Fruit fly (Drosophila melanogaster) whole organism, embryonic: ENCODE results near the gene CG33489.
A peak's percentile ranks its signal among the peaks of the same experiment; 100 is the strongest.

Source experiments
- ATbp ChIP-seq: fragments of 200-800 bp; sonication (Bioruptor generic); optimal IDR thresholded peaks from 2 replicates; lab custom pipeline; 2017; ENCODE audit warnings: missing biosample characterization, mild to moderate bottlenecking, missing genetic modification characterization, missing genetic modification reagents
- Asciz ChIP-seq: fragments of 200-800 bp; sonication (Bioruptor generic); optimal IDR thresholded peaks from 2 replicates; lab custom pipeline; 2017; ENCODE audit warnings: missing biosample characterization, mild to moderate bottlenecking, missing genetic modification characterization, missing genetic modification reagents
- Atf6 ChIP-seq: fragments of 200-800 bp; sonication (Bioruptor generic); IDR thresholded peaks from 2 replicates; pipeline ENCODE4 v1.3.6; 2022; ENCODE audit warnings: missing biosample characterization, missing genetic modification characterization
- CG10147 ChIP-seq: fragments of 200-800 bp; sonication (Bioruptor generic); optimal IDR thresholded peaks from 2 replicates; lab custom pipeline; 2019; ENCODE audit warnings: missing biosample characterization, mild to moderate bottlenecking, missing genetic modification characterization, moderate library complexity
- CG10654 ChIP-seq: fragments of 200-800 bp; sonication (Bioruptor generic); optimal IDR thresholded peaks from 2 replicates; lab custom pipeline; 2016; ENCODE audit warnings: missing biosample characterization, missing genetic modification characterization
- CG11695 ChIP-seq: fragments of 200-800 bp; sonication (Bioruptor generic); IDR thresholded peaks from 3 replicates; pipeline ENCODE4 v1.3.6; 2022; ENCODE audit warnings: missing biosample characterization, missing genetic modification characterization
- CG14050 ChIP-seq: fragments of 200-800 bp; sonication (Bioruptor generic); IDR thresholded peaks from 3 replicates; pipeline ENCODE4 v1.3.6; 2022; ENCODE audit warnings: missing biosample characterization, missing genetic modification characterization
- CG14710 ChIP-seq: fragments of 200-800 bp; sonication (Bioruptor generic); optimal IDR thresholded peaks from 3 replicates; lab custom pipeline; 2019; ENCODE audit warnings: missing biosample characterization, mild to moderate bottlenecking, missing genetic modification characterization, moderate library complexity
- CG15011 ChIP-seq: fragments of 200-800 bp; sonication (Bioruptor generic); optimal IDR thresholded peaks from 3 replicates; lab custom pipeline; 2018; ENCODE audit warnings: missing biosample characterization, mild to moderate bottlenecking, missing genetic modification characterization
- CG15269 ChIP-seq: fragments of 200-800 bp; sonication (Bioruptor generic); optimal IDR thresholded peaks from 2 replicates; lab custom pipeline; 2018; ENCODE audit warnings: missing biosample characterization, mild to moderate bottlenecking, missing genetic modification characterization, moderate library complexity
- CG17359 ChIP-seq: fragments of 200-800 bp; sonication (Bioruptor generic); optimal IDR thresholded peaks from 3 replicates; lab custom pipeline; 2018; ENCODE audit warnings: missing biosample characterization, mild to moderate bottlenecking, missing genetic modification characterization, moderate library complexity
- CG18599 ChIP-seq: fragments of 200-800 bp; sonication (Bioruptor generic); optimal IDR thresholded peaks from 3 replicates; lab custom pipeline; 2017; ENCODE audit warnings: missing biosample characterization, missing genetic modification characterization, mild to moderate bottlenecking, moderate library complexity, missing genetic modification reagents
- CG18619 ChIP-seq: fragments of 200-800 bp; sonication (Bioruptor generic); optimal IDR thresholded peaks from 3 replicates; lab custom pipeline; 2017; ENCODE audit warnings: missing biosample characterization, mild to moderate bottlenecking, missing genetic modification characterization
- CG30403 ChIP-seq: fragments of 200-800 bp; sonication (Bioruptor generic); optimal IDR thresholded peaks from 3 replicates; lab custom pipeline; 2016; ENCODE audit warnings: missing biosample characterization, missing genetic modification characterization
- CG3281 ChIP-seq: fragments of 200-800 bp; sonication (Bioruptor generic); optimal IDR thresholded peaks from 3 replicates; lab custom pipeline; 2017; ENCODE audit warnings: missing biosample characterization, mild to moderate bottlenecking, missing genetic modification characterization
- CG4730 ChIP-seq: fragments of 200-800 bp; sonication (Bioruptor generic); IDR thresholded peaks from 2 replicates; pipeline ENCODE4 v1.3.6; 2022; ENCODE audit warnings: missing biosample characterization, missing genetic modification characterization
- CG4820 ChIP-seq: fragments of 200-800 bp; sonication (Bioruptor generic); optimal IDR thresholded peaks from 3 replicates; lab custom pipeline; 2016; ENCODE audit warnings: missing biosample characterization, missing genetic modification characterization
- CG6254 ChIP-seq: fragments of 200-800 bp; sonication (Bioruptor generic); optimal IDR thresholded peaks from 3 replicates; lab custom pipeline; 2017; ENCODE audit warnings: mild to moderate bottlenecking, missing biosample characterization, missing genetic modification reagents, missing genetic modification characterization
- CG6272 ChIP-seq: fragments of 200-800 bp; sonication (Bioruptor generic); IDR thresholded peaks from 2 replicates; pipeline ENCODE4 v1.3.6; 2022; ENCODE audit warnings: missing biosample characterization, missing genetic modification characterization
- CG8290 ChIP-seq, 3 experiments: fragments of 200-800 bp; sonication (Bioruptor generic); optimal IDR thresholded peaks; 2 replicates each; lab custom pipeline; 2016 to 2019; ENCODE audit warnings: missing biosample characterization in 3 of 3, missing genetic modification characterization in 3 of 3, mild to moderate bottlenecking in 2 of 3, moderate library complexity in 1 of 3
- CG8388 ChIP-seq: fragments of 200-800 bp; sonication (Bioruptor generic); optimal IDR thresholded peaks from 2 replicates; lab custom pipeline; 2019; ENCODE audit warnings: missing biosample characterization, mild to moderate bottlenecking, missing genetic modification characterization, moderate library complexity
- CHES-1-like ChIP-seq: fragments of 200-800 bp; sonication (Bioruptor generic); optimal IDR thresholded peaks from 2 replicates; lab custom pipeline; 2016; ENCODE audit warnings: missing biosample characterization, missing genetic modification characterization
- Doc2 ChIP-seq: fragments of 200-800 bp; sonication (Bioruptor generic); IDR thresholded peaks from 2 replicates; pipeline ENCODE4 v1.3.6; 2022; ENCODE audit warnings: missing biosample characterization, missing genetic modification characterization
- E2f1 ChIP-seq: fragments of 200-800 bp; sonication (Bioruptor generic); IDR thresholded peaks from 2 replicates; pipeline ENCODE4 v1.3.6; 2022; ENCODE audit warnings: missing biosample characterization, missing genetic modification characterization
- E2f2 ChIP-seq: fragments of 200-800 bp; sonication (Bioruptor generic); IDR thresholded peaks from 2 replicates; pipeline ENCODE4 v1.3.6; 2022; ENCODE audit warnings: missing biosample characterization, missing genetic modification characterization
- Eip74EF ChIP-seq, 2 experiments: fragments of 200-800 bp in 1 of 2; fragments of >200 bp in 1 of 2; sonication (Bioruptor generic) in 1 of 2; optimal IDR thresholded peaks; 2 replicates each; lab custom pipeline; 2017 to 2019; ENCODE audit warnings: missing biosample characterization in 2 of 2, missing genetic modification characterization in 2 of 2, mild to moderate bottlenecking in 1 of 2, moderate library complexity in 1 of 2
- Fer1 ChIP-seq: fragments of 200-800 bp; sonication (Bioruptor generic); optimal IDR thresholded peaks from 2 replicates; lab custom pipeline; 2017; ENCODE audit warnings: missing biosample characterization, mild to moderate bottlenecking, missing genetic modification characterization
- Hmr ChIP-seq: fragments of 200-800 bp; sonication (Bioruptor generic); optimal IDR thresholded peaks from 3 replicates; lab custom pipeline; 2017; ENCODE audit warnings: mild to moderate bottlenecking, missing biosample characterization, missing genetic modification reagents, missing genetic modification characterization
- Lim3 ChIP-seq: fragments of 200-800 bp; sonication (Bioruptor generic); IDR thresholded peaks from 2 replicates; pipeline ENCODE4 v1.3.6; 2022; ENCODE audit warnings: missing biosample characterization, missing genetic modification characterization
- Med ChIP-seq: fragments of 200-800 bp; sonication (Bioruptor generic); peaks from one replicate; lab custom pipeline; 2016; ENCODE audit warnings: missing biosample characterization, missing genetic modification characterization, mild to moderate bottlenecking, inconsistent platforms, moderate library complexity
- NC2β ChIP-seq: fragments of 200-800 bp; sonication (Bioruptor generic); optimal IDR thresholded peaks from 2 replicates; lab custom pipeline; 2016; ENCODE audit warnings: missing biosample characterization, missing genetic modification characterization
- Neu2 ChIP-seq: fragments of 200-800 bp; sonication (Bioruptor generic); optimal IDR thresholded peaks from 3 replicates; lab custom pipeline; 2016; ENCODE audit warnings: missing biosample characterization, missing genetic modification characterization, borderline replicate concordance
- Nf-YC ChIP-seq: fragments of 200-800 bp; optimal IDR thresholded peaks from 3 replicates; lab custom pipeline; 2019; ENCODE audit warnings: missing biosample characterization, mild to moderate bottlenecking, missing genetic modification characterization, moderate library complexity
- Rfx ChIP-seq: fragments of 200-800 bp; sonication (Bioruptor generic); IDR thresholded peaks from 2 replicates; pipeline ENCODE4 v1.3.6; 2022; ENCODE audit warnings: missing biosample characterization, missing genetic modification characterization
- Vsx1 ChIP-seq: fragments of 200-800 bp; sonication (Bioruptor generic); optimal IDR thresholded peaks from 2 replicates; lab custom pipeline; 2017; ENCODE audit warnings: missing biosample characterization, mild to moderate bottlenecking, missing genetic modification characterization, missing genetic modification reagents
- crc ChIP-seq: fragments of 200-800 bp; sonication (Bioruptor generic); optimal IDR thresholded peaks from 2 replicates; lab custom pipeline; 2016; ENCODE audit warnings: missing biosample characterization, missing genetic modification characterization
- crp ChIP-seq, 2 experiments: fragments of 200-800 bp; sonication (Bioruptor generic); optimal IDR thresholded peaks; 2 replicates in 1 of 2; 3 replicates in 1 of 2; lab custom pipeline; 2017; ENCODE audit warnings: missing biosample characterization in 2 of 2, missing genetic modification characterization in 2 of 2, mild to moderate bottlenecking in 1 of 2, moderate library complexity in 1 of 2
- ewg ChIP-seq: fragments of 200-800 bp; sonication (Bioruptor generic); optimal IDR thresholded peaks from 3 replicates; lab custom pipeline; 2017; ENCODE audit warnings: mild to moderate bottlenecking, missing biosample characterization, missing genetic modification reagents, missing genetic modification characterization
- eyg ChIP-seq: fragments of 200-800 bp; sonication (Bioruptor generic); optimal IDR thresholded peaks from 3 replicates; lab custom pipeline; 2016; ENCODE audit warnings: missing biosample characterization, missing genetic modification characterization
- fd64A ChIP-seq: fragments of 200-800 bp; sonication (Bioruptor generic); optimal IDR thresholded peaks from 3 replicates; lab custom pipeline; 2018; ENCODE audit warnings: missing biosample characterization, mild to moderate bottlenecking, missing genetic modification characterization
- gce ChIP-seq: fragments of 200-800 bp; sonication (Bioruptor generic); IDR thresholded peaks from 3 replicates; pipeline ENCODE4 v1.3.6; 2022; ENCODE audit warnings: missing biosample characterization, missing genetic modification characterization
- her ChIP-seq: fragments of 200-800 bp; sonication (Bioruptor generic); optimal IDR thresholded peaks from 2 replicates; lab custom pipeline; 2016; ENCODE audit warnings: missing biosample characterization, missing genetic modification characterization
- kni ChIP-seq: fragments of 200-800 bp; sonication (Bioruptor generic); optimal IDR thresholded peaks from 3 replicates; lab custom pipeline; 2017; ENCODE audit warnings: mild to moderate bottlenecking, missing biosample characterization, missing genetic modification reagents, missing genetic modification characterization
- nau ChIP-seq: fragments of 200-800 bp; sonication (Bioruptor generic); optimal IDR thresholded peaks from 3 replicates; lab custom pipeline; 2017; ENCODE audit warnings: missing biosample characterization, mild to moderate bottlenecking, missing genetic modification characterization, missing genetic modification reagents
- pros ChIP-seq: fragments of 200-800 bp; sonication (Bioruptor generic); optimal IDR thresholded peaks from 3 replicates; lab custom pipeline; 2019; ENCODE audit warnings: missing biosample characterization, mild to moderate bottlenecking, missing genetic modification characterization, moderate library complexity
- sens-2 ChIP-seq: fragments of 200-800 bp; sonication (Bioruptor generic); IDR thresholded peaks from 2 replicates; pipeline ENCODE4 v1.3.6; 2022; ENCODE audit warnings: missing biosample characterization, missing genetic modification characterization
- sob ChIP-seq: fragments of 200-800 bp; sonication (Bioruptor generic); IDR thresholded peaks from 2 replicates; pipeline ENCODE4 v1.3.6; 2022; ENCODE audit warnings: missing biosample characterization, missing genetic modification characterization
- sqz ChIP-seq: fragments of 200-800 bp; sonication (Bioruptor generic); optimal IDR thresholded peaks from 3 replicates; lab custom pipeline; 2018; ENCODE audit warnings: missing biosample characterization, mild to moderate bottlenecking, missing genetic modification characterization
- tgo ChIP-seq: fragments of 200-800 bp; sonication (Bioruptor generic); IDR thresholded peaks from 3 replicates; pipeline ENCODE4 v1.3.6; 2022; ENCODE audit warnings: missing biosample characterization, missing genetic modification characterization

The CG33489 gene

dm6 chr3L:11540330-11540702 lies 36.5 kb downstream of the CG33489 start (continued):
- TF ChIP-seq CG14710 (tag; lab: Kevin White, UChicago) (peak; percentile 27), crp (GFP tag; optimal IDR thresholded peaks at IDR 0.05; lab: Kevin White, UChicago) (no peak), nau (GFP tag; lab: Kevin White, UChicago) (peak; percentile 64), Hmr (GFP tag; lab: Kevin White, UChicago) (peak; percentile 51), CG18599 (peak; percentile 42), sens-2 (GFP tag; lab: Robert Waterston, UW) (no peak), CG10654 (peak; percentile 5), Nf-YC (tag; lab: Kevin White, UChicago) (peak; percentile 21), her (no peak), CG18619 (GFP tag; lab: Kevin White, UChicago) (peak; percentile 25), CG8388 (GFP tag; lab: Kevin White, UChicago) (no peak), Med (peak; percentile 86), ATbp (GFP tag; lab: Kevin White, UChicago) (peak; percentile 79), E2f1 (GFP tag; lab: Robert Waterston, UW) (no peak), Rfx (GFP tag; lab: Robert Waterston, UW) (peak; percentile 53; the same call in 1 of the 2 replicates), CG4730 (GFP tag; lab: Robert Waterston, UW) (0 out of 2 replicates have a peak, but pooled peaks have one; percentile 13), ewg (GFP tag; lab: Kevin White, UChicago) (no peak), Neu2 (GFP tag; lab: Kevin White, UChicago) (no peak), fd64A (peak; percentile 60), Fer1 (GFP tag; lab: Kevin White, UChicago) (peak; percentile 54), CG17359 (tag; lab: Kevin White, UChicago) (peak; percentile 24), kni (peak; percentile 78), CG30403 (GFP tag; lab: Kevin White, UChicago) (no peak), Lim3 (GFP tag; lab: Robert Waterston, UW) (no peak), CG14050 (GFP tag; lab: Robert Waterston, UW) (no peak), Asciz (GFP tag; lab: Kevin White, UChicago) (peak; percentile 55), crc (GFP tag; lab: Kevin White, UChicago) (no peak), sob (GFP tag; lab: Robert Waterston, UW) (0 out of 2 replicates have a peak, but pooled peaks have one; percentile 37), CG8290 (GFP tag; optimal IDR thresholded peaks at IDR 0.05; lab: Kevin White, UChicago) (no peak), CG8290 (tag; optimal IDR thresholded peaks at IDR 0.05; lab: Kevin White, UChicago) (peak in 1 of 2 experiments; percentile 32), CHES-1-like (GFP tag; lab: Kevin White, UChicago) (peak; percentile 8), Atf6 (GFP tag; lab: Robert Waterston, UW) (no peak), E2f2 (GFP tag; lab: Robert Waterston, UW) (peak; percentile 15; the same call in 1 of the 2 replicates), CG3281 (GFP tag; lab: Kevin White, UChicago) (peak; percentile 36), CG15269 (tag; lab: Kevin White, UChicago) (no peak), Doc2 (GFP tag; lab: Robert Waterston, UW) (no peak), gce (GFP tag; lab: Robert Waterston, UW) (peak; percentile 53; the same call in 1 of the 3 replicates), NC2β (GFP tag; lab: Kevin White, UChicago) (peak; percentile 16), CG15011 (GFP tag; lab: Kevin White, UChicago) (peak; percentile 13), CG4820 (no peak), eyg (peak; percentile 64), CG11695 (GFP tag; lab: Robert Waterston, UW) (no peak), Eip74EF (GFP tag; optimal IDR thresholded peaks at IDR 0.05; lab: Kevin White, UChicago) (peak in 1 of 2 experiments; percentile 90), sqz (no peak), pros (no peak), CG10147 (GFP tag; lab: Kevin White, UChicago) (peak; percentile 22), CG6254 (GFP tag; lab: Kevin White, UChicago) (peak; percentile 19), CG6272 (GFP tag; lab: Robert Waterston, UW) (no peak), tgo (GFP tag; lab: Robert Waterston, UW) (no peak), Vsx1 (GFP tag; lab: Kevin White, UChicago) (peak; percentile 80)
